Worm (Caenorhabditis elegans): ENCODE data around the gene mtre-1.

Gene mtre-1

DNA sequence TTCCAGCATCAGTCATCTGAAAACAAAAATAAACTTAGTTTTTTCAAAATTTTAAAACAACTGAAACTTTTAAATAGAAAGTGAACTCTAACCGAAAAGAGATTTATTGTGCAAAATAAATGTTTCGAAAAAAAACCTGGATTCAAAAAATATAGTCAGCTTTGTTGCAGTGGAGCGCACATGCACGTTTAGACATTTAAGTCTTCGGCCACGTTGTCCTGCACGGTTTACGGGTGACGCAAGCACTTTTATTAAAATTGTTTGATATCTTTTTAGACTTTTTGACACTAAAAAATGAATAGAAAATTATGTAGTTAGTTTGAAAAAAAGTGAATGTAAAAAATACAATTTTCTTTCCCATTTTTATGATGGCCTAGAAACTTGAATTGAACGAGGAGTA is 11.0 kb downstream of the mtre-1 start, which contains the start of the genes ubh-4 and algn-6 (continued):
- TF ChIP-seq hlh-11 (tag; optimal IDR thresholded peaks at IDR 0.05) (peak; percentile 36), nhr-41 (GFP tag; IDR thresholded peaks at IDR 0.05) (no peak), dmd-9 (GFP tag; IDR thresholded peaks at IDR 0.05) (no peak), saeg-2 (GFP tag; IDR thresholded peaks at IDR 0.05) (no peak), daf-19 (GFP tag; conservative IDR thresholded peaks at IDR 0.05) (no peak), Y5F2A.4 (GFP tag; optimal IDR thresholded peaks at IDR 0.05) (no peak), ces-1 (GFP tag; optimal IDR thresholded peaks at IDR 0.05) (no peak), zip-11 (GFP tag; IDR thresholded peaks at IDR 0.05) (no peak), zfp-2 (tag; optimal IDR thresholded peaks at IDR 0.05) (no peak), dmd-8 (GFP tag; IDR thresholded peaks at IDR 0.05) (no peak), aha-1 (tag) (no peak), ceh-62 (tag; optimal IDR thresholded peaks at IDR 0.05) (no peak), dmd-6 (GFP tag; IDR thresholded peaks at IDR 0.05) (peak; percentile 27; the same call in 1 of the 2 replicates), Y48G9A.11 (GFP tag; IDR thresholded peaks at IDR 0.05) (peak; percentile 34; the same call in 1 of the 2 replicates), lin-13 (GFP tag; optimal IDR thresholded peaks at IDR 0.05) (no peak), F44E2.7 (GFP tag; IDR thresholded peaks at IDR 0.05) (no peak), F49E8.2 (tag; optimal IDR thresholded peaks at IDR 0.05; ENCODE audit: borderline replicate concordance) (no peak), nhr-111 (GFP tag; optimal IDR thresholded peaks at IDR 0.05) (no peak), dpl-1 (GFP tag; optimal IDR thresholded peaks at IDR 0.05) (peak; percentile 63), madf-9 (GFP tag; conservative IDR thresholded peaks at IDR 0.05) (no peak), lin-15B (tag; optimal IDR thresholded peaks at IDR 0.05) (no peak), T26A8.4 (GFP tag; IDR thresholded peaks at IDR 0.05) (no peak), R02D3.7 (tag; optimal IDR thresholded peaks at IDR 0.05) (no peak), fkh-10 (GFP tag; optimal IDR thresholded peaks at IDR 0.05) (no peak), nhr-6 (tag; optimal IDR thresholded peaks at IDR 0.05) (peak; percentile 80), set-16 (GFP tag; IDR thresholded peaks at IDR 0.05) (no peak), spr-1 (tag; optimal IDR thresholded peaks at IDR 0.05) (no peak), hlh-30 (tag; optimal IDR thresholded peaks at IDR 0.05; ENCODE audit: insufficient read depth) (peak; percentile 12), lin-39 (tag; optimal IDR thresholded peaks at IDR 0.05) (no peak), snpc-1.2 (GFP tag; IDR thresholded peaks at IDR 0.05) (no peak), tag-97 (GFP tag; IDR thresholded peaks at IDR 0.05) (no peak), nhr-42 (GFP tag; IDR thresholded peaks at IDR 0.05) (no peak), cey-2 (tag; optimal IDR thresholded peaks at IDR 0.05; ENCODE audit: borderline replicate concordance, insufficient read depth) (no peak), mdl-1 (tag; optimal IDR thresholded peaks at IDR 0.05) (no peak), unc-62 (GFP tag; optimal IDR thresholded peaks at IDR 0.05 in 1 of 2) (no peak), unc-62 (tag; optimal IDR thresholded peaks at IDR 0.05) (no peak), nhr-48 (tag; optimal IDR thresholded peaks at IDR 0.05) (no peak), lir-3 (tag; optimal IDR thresholded peaks at IDR 0.05) (no peak), D1046.2 (GFP tag; IDR thresholded peaks at IDR 0.05) (no peak), lin-29 (GFP tag; IDR thresholded peaks at IDR 0.05) (no peak), daf-16 (GFP tag; optimal IDR thresholded peaks at IDR 0.05) (no peak), daf-16 (tag; optimal IDR thresholded peaks at IDR 0.05) (peak; percentile 38), nhr-102 (tag; optimal IDR thresholded peaks at IDR 0.05) (no peak), madf-5 (GFP tag; IDR thresholded peaks at IDR 0.05) (no peak), spr-3 (GFP tag; optimal IDR thresholded peaks at IDR 0.05) (no peak), unc-130 (GFP tag; optimal IDR thresholded peaks at IDR 0.05) (peak; percentile 96), fos-1 (tag; optimal IDR thresholded peaks at IDR 0.05) (no peak), F26F4.8 (GFP tag; conservative IDR thresholded peaks at IDR 0.05) (no peak), mes-2 (tag; optimal IDR thresholded peaks at IDR 0.05; ENCODE audit: poor library complexity, severe bottlenecking) (peak; percentile 95), attf-4 (tag; optimal IDR thresholded peaks at IDR 0.05) (no peak), nhr-11 (tag; optimal IDR thresholded peaks at IDR 0.05) (no peak), arid-1 (GFP tag; conservative IDR thresholded peaks at IDR 0.05) (no peak), egl-27 (tag; optimal IDR thresholded peaks at IDR 0.05) (no peak)

Measured in whole organism, L4 larva.